Worm (Caenorhabditis elegans) whole organism, young adult: ENCODE results near the gene F49H6.8.

ENCODE experiments used
- B0261.1 ChIP-seq: sonication (generic microtip); optimal IDR thresholded peaks from 2 replicates; lab custom pipeline; 2016; ENCODE audit warnings: mild to moderate bottlenecking, missing genetic modification characterization, moderate library complexity, missing compliant biosample characterization
- C06A6.2 ChIP-seq: fragments of 200-800 bp; sonication (Bioruptor generic); conservative IDR thresholded peaks from 2 replicates; pipeline ENCODE4 v1.3.6; 2022; ENCODE audit warnings: missing genetic modification characterization, missing compliant biosample characterization
- C17E4.6 ChIP-seq: fragments of 200-800 bp; sonication (Bioruptor generic); IDR thresholded peaks from 2 replicates; pipeline ENCODE4 v1.3.6; 2022; ENCODE audit warnings: missing genetic modification reagents, missing genetic modification characterization, missing compliant biosample characterization
- F37B4.10 ChIP-seq: fragments of 200-800 bp; sonication (Bioruptor generic); IDR thresholded peaks from 2 replicates; pipeline ENCODE4 v1.3.6; 2022; ENCODE audit warnings: missing genetic modification characterization, missing compliant biosample characterization
- F49E8.2 ChIP-seq: sonication (generic microtip); optimal IDR thresholded peaks from 3 replicates; lab custom pipeline; 2017; ENCODE audit warnings: missing genetic modification characterization, mild to moderate bottlenecking, missing compliant biosample characterization, antibody characterized with exemption, moderate library complexity; ENCODE audit not compliant: insufficient read depth
- T07F8.4 ChIP-seq: sonication (generic microtip); optimal IDR thresholded peaks from 2 replicates; lab custom pipeline; 2016; ENCODE audit warnings: mild to moderate bottlenecking, missing genetic modification characterization, moderate library complexity, missing compliant biosample characterization
- Y79H2A.3 ChIP-seq: fragments of 200-800 bp; sonication (Bioruptor generic); conservative IDR thresholded peaks from 2 replicates; pipeline ENCODE4 v1.3.6; 2022; ENCODE audit warnings: missing genetic modification reagents, missing genetic modification characterization, missing compliant biosample characterization
- ZK185.1 ChIP-seq: sonication (generic microtip); optimal IDR thresholded peaks from 2 replicates; lab custom pipeline; 2016; ENCODE audit warnings: mild to moderate bottlenecking, missing genetic modification characterization, missing compliant biosample characterization; ENCODE audit not compliant: poor library complexity, severe bottlenecking
- ama-1 ChIP-seq, 3 experiments: fragments of 150-350 bp in 1 of 3; sonication (generic microtip) in 2 of 3; optimal IDR thresholded peaks; 2 replicates each; lab custom pipeline; 2014 to 2018; ENCODE audit warnings: missing biosample characterization in 2 of 3, missing genetic modification characterization in 2 of 3, missing genetic modification reagents in 2 of 3
- aptf-3 ChIP-seq: fragments of 200-800 bp; sonication (Bioruptor generic); IDR thresholded peaks from 2 replicates; pipeline ENCODE4 v1.3.6; 2022; ENCODE audit warnings: missing genetic modification characterization, missing compliant biosample characterization
- bed-2 ChIP-seq: fragments of 200-800 bp; sonication (Bioruptor generic); IDR thresholded peaks from 2 replicates; pipeline ENCODE4 v1.3.6; 2022; ENCODE audit warnings: missing genetic modification reagents, missing genetic modification characterization, missing compliant biosample characterization
- cebp-1 ChIP-seq, 2 experiments: fragments of 200-800 bp in 1 of 2; sonication (Bioruptor generic) in 1 of 2; sonication (generic microtip) in 1 of 2; IDR thresholded peaks in 1 of 2; optimal IDR thresholded peaks in 1 of 2; 2 replicates each; pipeline versions ENCODE4 v1.3.6 to Lab custom; 2017 to 2022; ENCODE audit warnings: missing compliant biosample characterization in 2 of 2, missing genetic modification characterization in 2 of 2, mild to moderate bottlenecking in 1 of 2, missing genetic modification reagents in 1 of 2, moderate library complexity in 1 of 2
- ceh-100 ChIP-seq: fragments of 200-800 bp; sonication (Bioruptor generic); IDR thresholded peaks from 2 replicates; pipeline ENCODE4 v1.3.6; 2022; ENCODE audit warnings: missing genetic modification reagents, missing genetic modification characterization, missing compliant biosample characterization
- ceh-40 ChIP-seq: fragments of 200-800 bp; sonication (Bioruptor generic); IDR thresholded peaks from 2 replicates; pipeline ENCODE4 v1.3.6; 2022; ENCODE audit warnings: missing genetic modification characterization, missing compliant biosample characterization
- dox-1 ChIP-seq: fragments of 200-800 bp; sonication (Bioruptor generic); IDR thresholded peaks from 2 replicates; pipeline ENCODE4 v1.3.6; 2022; ENCODE audit warnings: missing genetic modification reagents, missing genetic modification characterization, missing compliant biosample characterization
- dpff-1 ChIP-seq: sonication (generic microtip); optimal IDR thresholded peaks from 2 replicates; lab custom pipeline; 2017; ENCODE audit warnings: mild to moderate bottlenecking, missing genetic modification characterization, missing compliant biosample characterization
- egl-18 ChIP-seq: fragments of 200-800 bp; sonication (Bioruptor generic); IDR thresholded peaks from 2 replicates; pipeline ENCODE4 v1.3.6; 2022; ENCODE audit warnings: missing genetic modification reagents, missing genetic modification characterization, missing compliant biosample characterization
- egl-44 ChIP-seq: fragments of 200-800 bp; sonication (Bioruptor generic); IDR thresholded peaks from 2 replicates; pipeline ENCODE4 v1.3.6; 2022; ENCODE audit warnings: missing genetic modification reagents, missing genetic modification characterization, missing compliant biosample characterization
- ets-4 ChIP-seq: fragments of 200-800 bp; sonication (Bioruptor generic); optimal IDR thresholded peaks from 2 replicates; lab custom pipeline; 2018; ENCODE audit warnings: mild to moderate bottlenecking, missing genetic modification characterization, missing compliant biosample characterization
- hmg-1.2 ChIP-seq: fragments of 200-800 bp; sonication (Bioruptor generic); IDR thresholded peaks from 2 replicates; pipeline ENCODE4 v1.3.6; 2022; ENCODE audit warnings: missing genetic modification reagents, missing genetic modification characterization, missing compliant biosample characterization
- lag-1 ChIP-seq: fragments of 200-800 bp; sonication (Bioruptor generic); IDR thresholded peaks from 2 replicates; pipeline ENCODE4 v1.3.6; 2022; ENCODE audit warnings: missing genetic modification reagents, missing genetic modification characterization, missing compliant biosample characterization
- let-526 ChIP-seq: fragments of 200-800 bp; sonication (Bioruptor generic); IDR thresholded peaks from 2 replicates; pipeline ENCODE4 v1.3.6; 2022; ENCODE audit warnings: missing genetic modification reagents, missing genetic modification characterization, missing compliant biosample characterization
- let-607 ChIP-seq, 2 experiments: fragments of 200-800 bp in 1 of 2; sonication (Bioruptor generic) in 1 of 2; sonication (generic microtip) in 1 of 2; optimal IDR thresholded peaks; 2 replicates each; lab custom pipeline; 2016 to 2018; ENCODE audit warnings: mild to moderate bottlenecking in 2 of 2, missing compliant biosample characterization in 2 of 2, missing genetic modification characterization in 2 of 2, moderate library complexity in 2 of 2, missing genotype in 1 of 2
- lin-26 ChIP-seq: fragments of 200-800 bp; sonication (Bioruptor generic); IDR thresholded peaks from 2 replicates; pipeline ENCODE4 v1.3.6; 2022; ENCODE audit warnings: missing genetic modification reagents, missing genetic modification characterization, missing compliant biosample characterization
- lir-1 ChIP-seq: fragments of 200-800 bp; sonication (Bioruptor generic); conservative IDR thresholded peaks from 2 replicates; pipeline ENCODE4 v1.3.6; 2022; ENCODE audit warnings: missing genetic modification reagents, missing genetic modification characterization, missing compliant biosample characterization
- lsy-27 ChIP-seq: sonication (generic microtip); optimal IDR thresholded peaks from 2 replicates; lab custom pipeline; 2017; ENCODE audit warnings: missing genetic modification characterization, mild to moderate bottlenecking, missing compliant biosample characterization, antibody characterized with exemption, missing genotype, borderline replicate concordance; ENCODE audit not compliant: insufficient read depth
- madf-10 ChIP-seq: sonication (generic microtip); optimal IDR thresholded peaks from 2 replicates; lab custom pipeline; 2016; ENCODE audit warnings: mild to moderate bottlenecking, missing genetic modification characterization, missing compliant biosample characterization
- madf-3 ChIP-seq: fragments of 200-800 bp; sonication (Bioruptor generic); IDR thresholded peaks from 2 replicates; pipeline ENCODE4 v1.3.6; 2022; ENCODE audit warnings: missing genetic modification reagents, missing genetic modification characterization, missing compliant biosample characterization
- madf-6 ChIP-seq: fragments of 200-800 bp; sonication (Bioruptor generic); IDR thresholded peaks from 2 replicates; pipeline ENCODE4 v1.3.6; 2022; ENCODE audit warnings: missing genetic modification reagents, missing genetic modification characterization, missing compliant biosample characterization
- mel-28 ChIP-seq: sonication (generic microtip); optimal IDR thresholded peaks from 2 replicates; lab custom pipeline; 2016; ENCODE audit warnings: borderline replicate concordance, mild to moderate bottlenecking, missing genetic modification characterization, missing compliant biosample characterization
- nfya-1 ChIP-seq: sonication (generic microtip); optimal IDR thresholded peaks from 2 replicates; lab custom pipeline; 2017; ENCODE audit warnings: antibody characterized with exemption, missing compliant biosample characterization, missing genetic modification characterization, borderline replicate concordance; ENCODE audit not compliant: insufficient read depth
- nfya-2 ChIP-seq: fragments of 200-800 bp; sonication (Bioruptor generic); IDR thresholded peaks from 2 replicates; pipeline ENCODE4 v1.3.6; 2022; ENCODE audit warnings: missing genetic modification reagents, missing genetic modification characterization, missing compliant biosample characterization
- nfyb-1 ChIP-seq: fragments of 200-800 bp; sonication (Bioruptor generic); IDR thresholded peaks from 2 replicates; pipeline ENCODE4 v1.3.6; 2022; ENCODE audit warnings: missing genetic modification reagents, missing genetic modification characterization, missing compliant biosample characterization
- nhr-27 ChIP-seq: fragments of 200-800 bp; sonication (Bioruptor generic); optimal IDR thresholded peaks from 2 replicates; lab custom pipeline; 2018; ENCODE audit warnings: mild to moderate bottlenecking, missing genetic modification characterization, moderate library complexity, missing compliant biosample characterization
- rec-8 ChIP-seq, 2 experiments: sonication (generic microtip); optimal IDR thresholded peaks; 2 replicates each; lab custom pipeline; 2016; ENCODE audit warnings: mild to moderate bottlenecking in 2 of 2, missing genetic modification characterization in 2 of 2, missing genetic modification reagents in 2 of 2, missing genotype in 2 of 2, missing biosample characterization in 1 of 2, missing compliant biosample characterization in 1 of 2, moderate library complexity in 1 of 2
- snpc-1.1 ChIP-seq: sonication (generic microtip); optimal IDR thresholded peaks from 2 replicates; lab custom pipeline; 2017; ENCODE audit warnings: missing genetic modification characterization, mild to moderate bottlenecking, missing compliant biosample characterization, antibody characterized with exemption, moderate library complexity, missing genotype, missing genetic modification reagents; ENCODE audit not compliant: insufficient read depth
- snpc-4 ChIP-seq, 5 experiments: fragments of 150-350 bp in 1 of 5; sonication (generic microtip) in 4 of 5; optimal IDR thresholded peaks; 2 replicates each; lab custom pipeline; 2014 to 2018; ENCODE audit warnings: missing genetic modification characterization in 5 of 5, missing biosample characterization in 3 of 5, antibody characterized with exemption in 2 of 5, mild to moderate bottlenecking in 2 of 5, missing compliant biosample characterization in 2 of 5, missing genotype in 2 of 5, moderate library complexity in 2 of 5, missing genetic modification reagents in 1 of 5
- sptf-2 ChIP-seq: fragments of 200-800 bp; sonication (Bioruptor generic); optimal IDR thresholded peaks from 2 replicates; lab custom pipeline; 2018; ENCODE audit warnings: mild to moderate bottlenecking, missing genetic modification characterization, missing compliant biosample characterization
- tbp1 ChIP-seq: fragments of 200-800 bp; sonication (Bioruptor generic); optimal IDR thresholded peaks from 2 replicates; lab custom pipeline; 2018; ENCODE audit warnings: mild to moderate bottlenecking, missing genetic modification characterization, missing compliant biosample characterization
- tlf-1 ChIP-seq: fragments of 200-800 bp; sonication (Bioruptor generic); optimal IDR thresholded peaks from 2 replicates; lab custom pipeline; 2018; ENCODE audit warnings: mild to moderate bottlenecking, missing genetic modification characterization, missing compliant biosample characterization
- unc-62 ChIP-seq: fragments of 150-350 bp; optimal IDR thresholded peaks from 2 replicates; lab custom pipeline; 2014; ENCODE audit warnings: missing biosample characterization, missing genetic modification reagents, missing genetic modification characterization
- ztf-18 ChIP-seq: sonication (generic microtip); optimal IDR thresholded peaks from 2 replicates; lab custom pipeline; 2016; ENCODE audit warnings: missing genotype, mild to moderate bottlenecking, missing genetic modification characterization, missing compliant biosample characterization
- ztf-22 ChIP-seq: fragments of 200-800 bp; sonication (Bioruptor generic); optimal IDR thresholded peaks from 2 replicates; lab custom pipeline; 2018; ENCODE audit warnings: mild to moderate bottlenecking, missing genetic modification characterization, moderate library complexity, missing compliant biosample characterization

Gene F49H6.8

ce11 chrV:17001167-17001566, 21.3 kb downstream of the F49H6.8 start, which contains the start of gene sri-9:
TSS of gene sri-9 (plus strand) at chrV:17001467.
- no peak for TF ChIP-seq sptf-2 (GFP tag; lab: Kevin White, UChicago)
- no peak for TF ChIP-seq B0261.1 (tag; lab: Kevin White, UChicago)
- no peak for TF ChIP-seq Y79H2A.3 (GFP tag; lab: Robert Waterston, UW)
- TF ChIP-seq cebp-1 (GFP tag; IDR thresholded peaks at IDR 0.05; lab: Robert Waterston, UW): no peak
- no peak for TF ChIP-seq cebp-1 (tag; optimal IDR thresholded peaks at IDR 0.05; lab: Kevin White, UChicago)
- TF ChIP-seq egl-18 (GFP tag; lab: Robert Waterston, UW): no peak
- TF ChIP-seq tlf-1 (GFP tag; lab: Kevin White, UChicago): no peak
- TF ChIP-seq madf-6 (GFP tag; lab: Robert Waterston, UW): no peak
- TF ChIP-seq hmg-1.2 (GFP tag; lab: Robert Waterston, UW): no peak
- TF ChIP-seq snpc-1.1 (tag; lab: Kevin White, UChicago): no peak
- TF ChIP-seq lir-1 (GFP tag; lab: Robert Waterston, UW): no peak
- no peak for TF ChIP-seq lsy-27
- no peak for TF ChIP-seq ceh-40 (GFP tag; lab: Robert Waterston, UW)
- no peak for TF ChIP-seq egl-44 (GFP tag; lab: Robert Waterston, UW)
- no peak for TF ChIP-seq bed-2 (GFP tag; lab: Robert Waterston, UW)
- TF ChIP-seq dox-1 (GFP tag; lab: Robert Waterston, UW): no peak
- TF ChIP-seq T07F8.4 (tag; lab: Kevin White, UChicago): no peak

- no peak for TF ChIP-seq lag-1 (GFP tag; lab: Robert Waterston, UW)
- no peak for TF ChIP-seq let-526
- no peak for TF ChIP-seq rec-8 (tag; optimal IDR thresholded peaks at IDR 0.05; lab: Kevin White, UChicago)
- no peak for TF ChIP-seq lin-26
- TF ChIP-seq nfya-2 (GFP tag; lab: Robert Waterston, UW): no peak
- no peak for TF ChIP-seq let-607 (tag; optimal IDR thresholded peaks at IDR 0.05; lab: Kevin White, UChicago)
- TF ChIP-seq madf-3: no peak
- TF ChIP-seq F49E8.2 (tag; lab: Kevin White, UChicago): no peak
- TF ChIP-seq mel-28 (tag; lab: Kevin White, UChicago): no peak
- TF ChIP-seq ets-4: no peak
- no peak for TF ChIP-seq ama-1 (optimal IDR thresholded peaks at IDR 0.05; lab: Kevin White, UChicago)
- TF ChIP-seq ama-1 (GFP tag; optimal IDR thresholded peaks at IDR 0.05; lab: Kevin White, UChicago): no peak
- no peak for TF ChIP-seq tbp1 (GFP tag; lab: Kevin White, UChicago)
- TF ChIP-seq snpc-4 (GFP tag; optimal IDR thresholded peaks at IDR 0.05; lab: Kevin White, UChicago): no peak
- no peak for TF ChIP-seq snpc-4 (tag; optimal IDR thresholded peaks at IDR 0.05; lab: Kevin White, UChicago)
- no peak for TF ChIP-seq nfya-1 (tag; lab: Kevin White, UChicago)
- TF ChIP-seq unc-62 (GFP tag; lab: Kevin White, UChicago): no peak
- no peak for TF ChIP-seq nhr-27
- no peak for TF ChIP-seq T07F8.4 (tag; lab: Kevin White, UChicago)
Measured at ce11 chrV:17000635-17001034, 21.8 kb downstream of the F49H6.8 start.

- TF ChIP-seq lag-1 (GFP tag; lab: Robert Waterston, UW) (no peak), ztf-18 (no peak), snpc-4 (GFP tag; optimal IDR thresholded peaks at IDR 0.05; lab: Kevin White, UChicago) (no peak), snpc-4 (tag; optimal IDR thresholded peaks at IDR 0.05; lab: Kevin White, UChicago) (no peak), F37B4.10 (GFP tag; lab: Robert Waterston, UW) (no peak), rec-8 (tag; optimal IDR thresholded peaks at IDR 0.05; lab: Kevin White, UChicago) (no peak), ZK185.1 (tag; lab: Kevin White, UChicago) (no peak), C17E4.6 (no peak), nfyb-1 (no peak), madf-10 (no peak), C06A6.2 (GFP tag; lab: Robert Waterston, UW) (no peak), ztf-22 (GFP tag; lab: Kevin White, UChicago) (no peak), ceh-100 (GFP tag; lab: Robert Waterston, UW) (no peak), dpff-1 (tag; lab: Kevin White, UChicago) (no peak), aptf-3 (GFP tag; lab: Robert Waterston, UW) (no peak)
Measured at ce11 chrV:17000204-17000603, 22.3 kb downstream of the F49H6.8 start, which contains the start of gene str-217. TSS of gene str-217 (minus strand) at chrV:17000304.
